Fruit fly (Drosophila melanogaster) whole organism, embryonic: ENCODE measurements around the gene CG31792.

ENCODE experiments used
- Aef1 ChIP-seq: fragments of 200-800 bp; sonication (Bioruptor generic); IDR thresholded peaks from 3 replicates; pipeline ENCODE4 v1.3.6; 2022; ENCODE audit warnings: missing biosample characterization, missing genetic modification characterization
- Bteb2 ChIP-seq: fragments of 200-800 bp; sonication (Bioruptor generic); optimal IDR thresholded peaks from 2 replicates; lab custom pipeline; 2016; ENCODE audit warnings: missing biosample characterization, missing genetic modification characterization
- CG10267 ChIP-seq: fragments of 200-800 bp; sonication (Bioruptor generic); optimal IDR thresholded peaks from 2 replicates; lab custom pipeline; 2018; ENCODE audit warnings: missing biosample characterization, mild to moderate bottlenecking, missing genetic modification characterization, moderate library complexity
- CG10321 ChIP-seq: fragments of 200-800 bp; sonication (Bioruptor generic); IDR thresholded peaks from 2 replicates; pipeline ENCODE4 v1.3.6; 2022; ENCODE audit warnings: missing biosample characterization, missing genetic modification characterization
- CG10543 ChIP-seq: fragments of 200-800 bp; sonication (Bioruptor generic); optimal IDR thresholded peaks from 3 replicates; lab custom pipeline; 2017; ENCODE audit warnings: missing biosample characterization, mild to moderate bottlenecking, missing genetic modification characterization, moderate library complexity
- CG12942 ChIP-seq: fragments of 200-800 bp; sonication (Bioruptor generic); optimal IDR thresholded peaks from 3 replicates; lab custom pipeline; 2016; ENCODE audit warnings: missing biosample characterization, missing genetic modification characterization
- CG14860 ChIP-seq: fragments of 200-800 bp; sonication (Bioruptor generic); IDR thresholded peaks from 3 replicates; pipeline ENCODE4 v1.3.6; 2022; ENCODE audit warnings: missing biosample characterization, missing genetic modification characterization; ENCODE audit not compliant: partially characterized antibody
- CG15269 ChIP-seq: fragments of 200-800 bp; sonication (Bioruptor generic); optimal IDR thresholded peaks from 2 replicates; lab custom pipeline; 2018; ENCODE audit warnings: missing biosample characterization, mild to moderate bottlenecking, missing genetic modification characterization, moderate library complexity
- CG15601 ChIP-seq: fragments of 200-800 bp; sonication (Bioruptor generic); optimal IDR thresholded peaks from 3 replicates; lab custom pipeline; 2019; ENCODE audit warnings: missing biosample characterization, mild to moderate bottlenecking, missing genetic modification characterization, moderate library complexity
- CG1603 ChIP-seq: fragments of 200-800 bp; sonication (Bioruptor generic); optimal IDR thresholded peaks from 2 replicates; lab custom pipeline; 2019; ENCODE audit warnings: missing biosample characterization, mild to moderate bottlenecking, missing genetic modification characterization, moderate library complexity
- CG16813 ChIP-seq: fragments of 200-800 bp; sonication (Bioruptor generic); IDR thresholded peaks from 3 replicates; pipeline ENCODE4 v1.3.6; 2022; ENCODE audit warnings: missing biosample characterization, missing genetic modification characterization; ENCODE audit not compliant: partially characterized antibody
- CG16815 ChIP-seq: fragments of 200-800 bp; sonication (Bioruptor generic); optimal IDR thresholded peaks from 3 replicates; lab custom pipeline; 2017; ENCODE audit warnings: missing biosample characterization, mild to moderate bottlenecking, missing genetic modification characterization
- CG18011 ChIP-seq: fragments of 200-800 bp; sonication (Bioruptor generic); optimal IDR thresholded peaks from 2 replicates; lab custom pipeline; 2017; ENCODE audit warnings: missing biosample characterization, missing genetic modification characterization, mild to moderate bottlenecking, moderate library complexity, missing genotype
- CG2889 ChIP-seq: fragments of 200-800 bp; sonication (Bioruptor generic); IDR thresholded peaks from 3 replicates; pipeline ENCODE4 v1.3.6; 2022; ENCODE audit warnings: missing biosample characterization, missing genetic modification characterization
- CG3847 ChIP-seq: fragments of 200-800 bp; sonication (Bioruptor generic); IDR thresholded peaks from 2 replicates; pipeline ENCODE4 v1.3.6; 2022; ENCODE audit warnings: missing biosample characterization, missing genetic modification characterization
- CG43689 ChIP-seq: fragments of 200-800 bp; sonication (Bioruptor generic); IDR thresholded peaks from 2 replicates; pipeline ENCODE4 v1.3.6; 2022; ENCODE audit warnings: missing biosample characterization, missing genetic modification characterization
- CG5180 ChIP-seq: fragments of 200-800 bp; sonication (Bioruptor generic); optimal IDR thresholded peaks from 3 replicates; lab custom pipeline; 2017; ENCODE audit warnings: missing biosample characterization, missing genetic modification characterization, mild to moderate bottlenecking, moderate library complexity, missing genetic modification reagents
- CG8388 ChIP-seq: fragments of 200-800 bp; sonication (Bioruptor generic); optimal IDR thresholded peaks from 2 replicates; lab custom pipeline; 2019; ENCODE audit warnings: missing biosample characterization, mild to moderate bottlenecking, missing genetic modification characterization, moderate library complexity
- CG9876 ChIP-seq: fragments of 200-800 bp; sonication (Bioruptor generic); optimal IDR thresholded peaks from 2 replicates; lab custom pipeline; 2016; ENCODE audit warnings: missing biosample characterization, missing genetic modification characterization
- D ChIP-seq, 2 experiments: fragments of 200-800 bp in 1 of 2; fragments of >200 bp in 1 of 2; sonication (Bioruptor generic) in 1 of 2; optimal IDR thresholded peaks; 2 replicates in 1 of 2; 3 replicates in 1 of 2; lab custom pipeline; 2017; ENCODE audit warnings: mild to moderate bottlenecking in 1 of 2, missing biosample characterization in 1 of 2, missing genetic modification characterization in 1 of 2, missing genetic modification reagents in 1 of 2
- D19B ChIP-seq: fragments of 200-800 bp; sonication (Bioruptor generic); optimal IDR thresholded peaks from 2 replicates; lab custom pipeline; 2017; ENCODE audit warnings: missing biosample characterization, mild to moderate bottlenecking, missing genetic modification characterization
- Dll ChIP-seq: fragments of 200-800 bp; sonication (Bioruptor generic); IDR thresholded peaks from 4 replicates; pipeline ENCODE4 v1.3.6; 2022; ENCODE audit warnings: missing biosample characterization, missing genetic modification characterization; ENCODE audit not compliant: partially characterized antibody
- Doc2 ChIP-seq: fragments of 200-800 bp; sonication (Bioruptor generic); IDR thresholded peaks from 2 replicates; pipeline ENCODE4 v1.3.6; 2022; ENCODE audit warnings: missing biosample characterization, missing genetic modification characterization
- Gsc ChIP-seq: fragments of 200-800 bp; sonication (Bioruptor generic); IDR thresholded peaks from 2 replicates; pipeline ENCODE4 v1.3.6; 2022; ENCODE audit warnings: missing biosample characterization, missing genetic modification characterization
- Hand ChIP-seq: fragments of 200-800 bp; sonication (Bioruptor generic); optimal IDR thresholded peaks from 2 replicates; lab custom pipeline; 2017; ENCODE audit warnings: mild to moderate bottlenecking, missing biosample characterization, missing genetic modification reagents, missing genetic modification characterization
- Meics ChIP-seq: fragments of 200-800 bp; sonication (Bioruptor generic); optimal IDR thresholded peaks from 2 replicates; lab custom pipeline; 2017; ENCODE audit warnings: missing biosample characterization, mild to moderate bottlenecking, missing genetic modification characterization
- Neu2 ChIP-seq: fragments of 200-800 bp; sonication (Bioruptor generic); optimal IDR thresholded peaks from 3 replicates; lab custom pipeline; 2016; ENCODE audit warnings: missing biosample characterization, missing genetic modification characterization, borderline replicate concordance
- Nf-YB ChIP-seq: fragments of 200-800 bp; sonication (Bioruptor generic); optimal IDR thresholded peaks from 3 replicates; lab custom pipeline; 2019; ENCODE audit warnings: missing biosample characterization, mild to moderate bottlenecking, missing genetic modification characterization, moderate library complexity
- Pdp1 ChIP-seq, 2 experiments: fragments of 200-800 bp; sonication (Bioruptor generic); optimal IDR thresholded peaks; 3 replicates each; lab custom pipeline; 2016; ENCODE audit warnings: missing biosample characterization in 2 of 2, missing genetic modification characterization in 2 of 2, mild to moderate bottlenecking in 1 of 2, moderate library complexity in 1 of 2
- Stat92E ChIP-seq, 3 experiments: fragments of >200 bp in 2 of 3; fragments of 200-800 bp in 1 of 3; sonication (Bioruptor generic) in 1 of 3; optimal IDR thresholded peaks; 2 replicates each; lab custom pipeline; 2017 to 2019; ENCODE audit warnings: missing biosample characterization in 3 of 3, missing genetic modification characterization in 3 of 3, mild to moderate bottlenecking in 1 of 3, moderate library complexity in 1 of 3
- Xbp1 ChIP-seq: fragments of 200-800 bp; sonication (Bioruptor generic); optimal IDR thresholded peaks from 3 replicates; lab custom pipeline; 2016; ENCODE audit warnings: missing biosample characterization, mild to moderate bottlenecking, missing genetic modification characterization
- ara ChIP-seq: fragments of 200-800 bp; sonication (Bioruptor generic); IDR thresholded peaks from 2 replicates; pipeline ENCODE4 v1.3.6; 2022; ENCODE audit warnings: missing biosample characterization, missing genetic modification characterization
- cg ChIP-seq: fragments of 200-800 bp; sonication (Bioruptor generic); optimal IDR thresholded peaks from 3 replicates; lab custom pipeline; 2019; ENCODE audit warnings: missing biosample characterization, mild to moderate bottlenecking, missing genetic modification characterization, moderate library complexity
- dm ChIP-seq: fragments of 200-800 bp; sonication (Bioruptor generic); optimal IDR thresholded peaks from 3 replicates; lab custom pipeline; 2016; ENCODE audit warnings: missing biosample characterization, missing genetic modification characterization
- eve ChIP-seq, 2 experiments: fragments of >200 bp; optimal IDR thresholded peaks; 2 replicates each; lab custom pipeline; 2017; ENCODE audit warnings: missing biosample characterization in 2 of 2, missing genetic modification characterization in 2 of 2
- grau ChIP-seq: fragments of 200-800 bp; optimal IDR thresholded peaks from 3 replicates; lab custom pipeline; 2019; ENCODE audit warnings: missing biosample characterization, mild to moderate bottlenecking, missing genetic modification characterization, moderate library complexity
- gro ChIP-seq: fragments of 200-800 bp; sonication (Bioruptor generic); optimal IDR thresholded peaks from 2 replicates; lab custom pipeline; 2016; ENCODE audit warnings: missing biosample characterization, missing genetic modification characterization
- lbe ChIP-seq: fragments of 200-800 bp; sonication (Bioruptor generic); optimal IDR thresholded peaks from 2 replicates; lab custom pipeline; 2016; ENCODE audit warnings: missing biosample characterization, mild to moderate bottlenecking, missing genetic modification characterization
- maf-S ChIP-seq: fragments of 200-800 bp; sonication (Bioruptor generic); optimal IDR thresholded peaks from 2 replicates; lab custom pipeline; 2016; ENCODE audit warnings: missing biosample characterization, missing genetic modification characterization
- mirr ChIP-seq: fragments of 200-800 bp; sonication (Bioruptor generic); optimal IDR thresholded peaks from 3 replicates; lab custom pipeline; 2018; ENCODE audit warnings: missing biosample characterization, mild to moderate bottlenecking, missing genetic modification characterization
- nom ChIP-seq: fragments of 200-800 bp; sonication (Bioruptor generic); optimal IDR thresholded peaks from 2 replicates; lab custom pipeline; 2017; ENCODE audit warnings: missing biosample characterization, missing genetic modification characterization, mild to moderate bottlenecking, moderate library complexity, missing genetic modification reagents
- scrt ChIP-seq: fragments of 200-800 bp; sonication (Bioruptor generic); optimal IDR thresholded peaks from 2 replicates; lab custom pipeline; 2018; ENCODE audit warnings: missing biosample characterization, mild to moderate bottlenecking, missing genetic modification characterization, moderate library complexity
- so ChIP-seq: fragments of 200-800 bp; sonication (Bioruptor generic); IDR thresholded peaks from 3 replicates; pipeline ENCODE4 v1.3.6; 2022; ENCODE audit warnings: missing biosample characterization, missing genetic modification characterization
- sug ChIP-seq: fragments of 200-800 bp; optimal IDR thresholded peaks from 2 replicates; lab custom pipeline; 2019; ENCODE audit warnings: missing biosample characterization, mild to moderate bottlenecking, missing genetic modification characterization, moderate library complexity
- wek ChIP-seq: fragments of 200-800 bp; sonication (Bioruptor generic); optimal IDR thresholded peaks from 3 replicates; lab custom pipeline; 2018; ENCODE audit warnings: missing biosample characterization, mild to moderate bottlenecking, missing genetic modification characterization, moderate library complexity
- zfh2 ChIP-seq: fragments of 200-800 bp; sonication (Bioruptor generic); optimal IDR thresholded peaks from 2 replicates; lab custom pipeline; 2016; ENCODE audit warnings: missing biosample characterization, missing genetic modification characterization

The CG31792 gene

dm6 chr2L:19021278-19022220, 24.3 kb downstream of the CG31792 start (continued):
- TF ChIP-seq Meics (peak; percentile 83), CG9876 (GFP tag; lab: Kevin White, UChicago) (no peak), ara (GFP tag; lab: Robert Waterston, UW) (peak; percentile 49; the same call in 1 of the 2 replicates), dm (no peak), lbe (GFP tag; lab: Kevin White, UChicago) (peak; percentile 65), CG14860 (no peak), Aef1 (GFP tag; lab: Robert Waterston, UW) (peak; percentile 41; the same call in 2 of the 3 replicates), CG3847 (GFP tag; lab: Robert Waterston, UW) (peak; percentile 69), CG16815 (peak; percentile 51), Stat92E (GFP tag; optimal IDR thresholded peaks at IDR 0.05; lab: Kevin White, UChicago) (peak in 1 of 3 experiments; percentile 19), Hand (GFP tag; lab: Kevin White, UChicago) (peak; percentile 91), wek (no peak), D (optimal IDR thresholded peaks at IDR 0.05; lab: Kevin White, UChicago) (no peak), D (GFP tag; optimal IDR thresholded peaks at IDR 0.05; lab: Kevin White, UChicago) (peak; percentile 68), cg (GFP tag; lab: Kevin White, UChicago) (peak; percentile 31), Dll (no peak), gro (GFP tag; lab: Kevin White, UChicago) (no peak), CG15269 (tag; lab: Kevin White, UChicago) (peak; percentile 87), D19B (GFP tag; lab: Kevin White, UChicago) (peak; percentile 52), sug (tag; lab: Kevin White, UChicago) (peak; percentile 85), mirr (peak; percentile 49), CG15601 (tag; lab: Kevin White, UChicago) (peak; percentile 84), CG2889 (GFP tag; lab: Robert Waterston, UW) (peak; percentile 38; the same call in 1 of the 3 replicates), CG43689 (GFP tag; lab: Robert Waterston, UW) (peak; percentile 31; the same call in 1 of the 2 replicates), scrt (GFP tag; lab: Kevin White, UChicago) (peak; percentile 72), CG18011 (GFP tag; lab: Kevin White, UChicago) (peak; percentile 50), Neu2 (GFP tag; lab: Kevin White, UChicago) (no peak), so (GFP tag; lab: Robert Waterston, UW) (peak; percentile 78; the same call in 2 of the 3 replicates), Doc2 (GFP tag; lab: Robert Waterston, UW) (no peak), CG10543 (peak; percentile 96), CG1603 (tag; lab: Kevin White, UChicago) (peak; percentile 53), Pdp1 (GFP tag; optimal IDR thresholded peaks at IDR 0.05; lab: Kevin White, UChicago) (peak in 1 of 2 experiments; percentile 41), Xbp1 (GFP tag; lab: Kevin White, UChicago) (peak; percentile 69), CG16813 (GFP tag; lab: Robert Waterston, UW) (no peak), Bteb2 (GFP tag; lab: Kevin White, UChicago) (peak; percentile 1), CG5180 (GFP tag; lab: Kevin White, UChicago) (peak; percentile 58), eve (GFP tag; optimal IDR thresholded peaks at IDR 0.05; lab: Kevin White, UChicago) (no peak), nom (GFP tag; lab: Kevin White, UChicago) (peak; percentile 74), maf-S (GFP tag; lab: Kevin White, UChicago) (no peak), CG10321 (GFP tag; lab: Robert Waterston, UW) (no peak), Nf-YB (GFP tag; lab: Kevin White, UChicago) (peak; percentile 58), CG8388 (GFP tag; lab: Kevin White, UChicago) (peak; percentile 77), zfh2 (peak; percentile 38), CG12942 (GFP tag; lab: Kevin White, UChicago) (peak; percentile 56), CG10267 (peak; percentile 68), grau (tag; lab: Kevin White, UChicago) (peak; percentile 86), Gsc (GFP tag; lab: Robert Waterston, UW) (no peak)
